Worm (Caenorhabditis elegans): Measurements from ENCODE around the gene F49C12.3.

DNA sequence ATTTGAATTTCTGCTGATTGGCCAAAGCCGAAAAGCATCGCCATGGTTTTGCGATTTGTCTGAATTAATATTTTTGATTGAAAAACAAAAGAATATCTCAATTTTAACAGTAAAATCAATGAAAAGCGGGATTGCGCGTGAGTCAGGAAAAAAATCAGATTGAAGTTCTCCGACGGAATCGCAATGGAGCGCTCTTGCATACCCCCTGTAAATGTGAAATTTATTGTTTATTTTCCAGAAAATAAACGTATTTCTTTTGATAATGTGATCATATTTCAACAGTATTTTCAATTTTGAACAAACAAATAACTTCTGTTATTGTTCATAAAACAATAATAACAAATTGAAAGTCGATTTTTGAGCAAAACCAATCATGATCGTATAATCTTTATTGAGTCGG, 41.4 kb downstream of the F49C12.3 start, which contains the start of gene vps-26:
- TF ChIP-seq W03F9.2 (tag; optimal IDR thresholded peaks at IDR 0.05) (peak; percentile 22), him-1 (tag; optimal IDR thresholded peaks at IDR 0.05) (no peak), dao-5 (tag; optimal IDR thresholded peaks at IDR 0.05) (no peak)
